Fruit fly (Drosophila melanogaster) ovary, adult (tissue): ENCODE measurements around the gene CG12560.

Experiments
- CG17801 ChIP-seq: fragments of 200-800 bp; optimal IDR thresholded peaks from 2 replicates; lab custom pipeline; 2019; ENCODE audit warnings: missing biosample characterization, mild to moderate bottlenecking, missing genetic modification characterization, moderate library complexity; ENCODE audit not compliant: partially characterized antibody

Gene CG12560

DNA sequence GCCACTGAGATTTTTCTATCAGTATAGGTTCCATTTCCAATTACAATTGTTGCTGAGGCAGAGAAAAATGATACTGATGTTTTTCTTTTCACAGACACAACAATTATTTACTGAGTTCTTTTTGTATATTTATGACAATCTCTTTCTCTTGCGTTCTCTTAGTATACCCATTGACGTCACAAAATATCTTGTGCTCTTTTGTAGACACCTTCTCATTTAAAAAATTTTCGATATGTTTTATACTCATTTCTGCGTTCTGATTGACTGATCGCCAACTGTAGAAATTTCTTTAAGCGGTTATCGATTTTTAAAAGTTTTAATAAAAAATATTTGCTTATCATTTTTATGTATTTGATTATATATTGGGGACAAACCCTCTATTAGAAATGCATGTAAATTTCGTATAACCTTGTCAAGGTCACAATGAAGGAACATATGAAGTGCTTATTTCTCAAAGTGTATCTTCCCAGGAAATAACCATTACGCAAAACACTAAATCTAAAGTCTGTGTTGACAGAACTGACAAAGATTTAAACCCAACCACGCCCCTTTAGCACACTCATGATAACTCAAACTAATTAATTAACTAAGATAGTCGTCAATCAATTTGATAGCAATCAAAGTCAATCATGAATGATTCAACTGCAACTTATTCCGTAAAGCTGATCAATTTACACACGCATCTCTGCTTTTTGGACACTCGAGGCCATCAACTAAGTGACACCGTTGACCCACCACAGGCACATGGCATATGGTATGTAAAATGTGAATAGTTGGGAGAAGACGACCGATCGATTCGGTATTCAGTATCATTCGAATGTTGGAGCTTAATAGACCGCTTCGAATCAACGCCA, 1.6 kb upstream of the CG12560 start, which contains the start of the genes Glyat and Tg:
TSS of gene Glyat (minus strand) at position 51 of the 854 bp plus-strand sequence.
TSS of gene Tg (plus strand) at position 804 of the 854 bp plus-strand sequence.
- TF ChIP-seq CG17801 (GFP tag; lab: Kevin White, UChicago), result no peak

DNA sequence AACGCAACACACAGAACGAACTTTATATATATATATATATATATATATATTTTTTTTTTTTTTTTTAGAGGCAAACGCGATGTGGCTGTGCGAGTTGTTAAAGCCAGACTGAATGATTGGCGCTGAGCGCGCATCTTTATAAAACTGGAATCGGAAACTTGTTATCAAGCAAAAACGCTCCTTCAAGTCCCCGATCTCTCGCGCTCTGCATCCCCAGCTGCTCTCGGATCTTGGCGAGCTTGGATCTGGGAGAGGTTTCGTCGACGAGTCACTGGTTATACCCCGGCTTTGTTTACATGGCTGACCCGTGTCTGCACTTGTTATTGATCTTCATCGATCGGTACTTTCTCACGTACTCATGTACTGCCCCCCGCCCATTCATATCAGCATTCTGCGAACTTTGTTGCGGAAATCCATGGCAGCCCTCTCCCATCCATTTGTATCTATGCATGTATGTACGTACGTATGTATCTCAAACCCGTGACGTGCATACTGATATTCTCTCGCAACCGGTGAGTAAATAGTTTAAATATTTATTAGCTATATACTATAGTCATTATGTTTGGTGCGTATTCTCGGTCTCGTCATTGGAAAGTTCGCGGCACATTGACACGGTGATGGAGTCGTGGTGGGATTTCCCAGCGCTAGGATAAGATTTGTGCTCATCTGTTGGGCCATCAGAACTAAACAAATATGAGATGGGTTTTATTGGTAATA, 2.0 kb downstream of the CG12560 start, which contains the start of gene Spn28Dc:
TSS of gene Spn28Dc (minus strand) at position 51 of the 717 bp plus-strand sequence.
- no peak for TF ChIP-seq CG17801 (GFP tag; lab: Kevin White, UChicago)

DNA sequence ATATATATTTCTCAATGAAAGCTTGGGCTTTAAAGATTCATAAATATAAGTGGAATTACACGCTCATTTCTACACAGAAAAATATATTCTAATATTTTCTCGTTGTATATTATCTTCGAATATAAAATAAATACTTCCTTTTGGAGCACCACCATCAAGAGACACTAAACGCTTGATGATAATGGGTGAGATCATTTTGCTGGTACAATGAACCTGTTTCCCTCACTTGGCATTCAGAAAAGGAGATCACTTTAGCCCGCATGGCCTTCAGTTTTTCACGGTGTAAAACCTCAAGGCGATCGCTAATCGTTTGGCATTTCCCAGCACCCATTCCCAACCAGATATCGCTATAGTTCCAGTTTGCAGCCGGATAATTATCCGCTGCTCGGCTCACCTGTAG, 3.2 kb downstream of the CG12560 start:
- no peak for TF ChIP-seq CG17801 (GFP tag; lab: Kevin White, UChicago)

DNA sequence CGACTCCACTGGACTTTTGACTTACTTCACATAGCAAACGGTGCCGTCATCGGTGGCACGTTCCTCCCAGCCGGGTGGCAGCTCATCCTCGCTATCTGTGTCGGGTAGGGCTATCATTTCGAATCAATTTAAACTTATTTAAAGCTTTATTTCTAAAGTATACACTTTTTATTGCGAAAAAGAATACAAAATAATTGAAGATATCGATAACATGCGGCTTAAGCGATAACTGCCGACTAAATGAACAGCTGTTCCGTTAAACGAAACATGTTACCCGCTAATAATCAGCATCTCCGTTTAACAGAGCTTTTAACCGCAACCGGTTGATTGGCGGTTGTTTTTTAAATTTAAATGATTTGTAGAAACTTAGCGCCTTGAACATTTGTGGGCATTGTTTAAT, 5.2 kb downstream of the CG12560 start, which contains the start of gene Wwox:
TSS of gene Wwox (minus strand) at position 215 of the 400 bp plus-strand sequence.
- no peak for TF ChIP-seq CG17801 (GFP tag; lab: Kevin White, UChicago)

DNA sequence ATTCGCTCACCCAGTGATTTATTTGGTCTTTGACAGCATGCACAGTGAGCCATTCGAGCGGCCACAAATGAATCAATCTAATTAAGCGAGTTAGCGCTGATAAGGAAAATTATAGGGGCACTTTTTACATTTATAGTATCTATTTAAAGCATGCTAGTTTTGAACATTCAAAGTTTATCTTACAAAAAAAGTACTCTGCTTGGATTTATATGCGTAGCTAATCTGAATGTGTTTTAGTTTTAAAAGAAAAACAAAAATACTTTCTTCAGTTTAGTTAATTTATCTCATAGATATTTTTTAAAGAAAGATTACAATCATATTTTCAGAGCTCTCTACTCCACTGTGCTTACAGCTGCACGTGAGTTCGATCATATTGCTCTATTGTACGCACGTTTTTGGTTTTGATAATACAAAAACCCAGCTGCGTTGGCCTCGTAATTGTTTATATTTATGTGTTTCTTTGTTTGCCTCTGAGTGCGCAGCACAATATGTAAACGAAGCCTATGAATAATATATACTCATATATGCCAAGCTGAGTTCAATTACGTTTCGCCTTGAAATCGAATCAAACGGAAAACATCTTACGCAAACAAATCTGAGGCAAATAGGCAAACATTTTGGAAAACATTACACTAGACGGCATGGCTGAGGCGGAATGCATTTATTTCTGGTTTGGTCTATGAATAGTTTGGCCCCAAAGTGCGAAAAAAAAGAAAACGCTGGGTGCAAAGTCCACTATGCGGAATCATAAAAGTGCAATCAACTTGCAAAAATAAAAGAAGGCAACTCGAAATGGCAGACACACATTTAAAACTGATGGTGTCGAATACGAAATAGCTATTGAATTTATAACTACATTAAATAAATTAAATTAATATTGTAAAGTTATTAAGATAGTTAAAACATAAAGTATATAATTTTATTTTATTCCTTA, 7.3 kb downstream of the CG12560 start:
- TF ChIP-seq CG17801 (GFP tag; lab: Kevin White, UChicago), result peak; percentile 32

DNA sequence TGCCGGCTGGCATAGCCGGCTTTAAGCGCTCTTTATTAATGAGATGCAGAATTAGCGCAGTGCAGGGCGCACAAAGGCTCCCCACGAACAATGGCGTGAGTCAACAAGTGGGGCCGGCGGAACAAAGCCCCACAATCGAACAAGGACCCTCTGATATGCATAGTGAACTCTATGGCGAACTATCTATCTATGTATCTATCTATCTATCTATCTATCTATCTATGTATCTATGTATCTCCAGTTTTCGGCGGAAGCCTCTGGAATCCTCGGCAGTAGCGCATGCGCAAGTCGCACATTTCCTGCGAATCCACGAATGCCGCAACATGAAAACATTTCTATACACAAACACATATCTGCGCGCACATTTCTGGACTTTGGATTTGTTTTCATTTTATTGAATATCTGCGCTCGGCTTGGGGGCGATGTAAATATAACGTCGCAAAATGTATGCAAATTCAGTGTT, 8.7 kb downstream of the CG12560 start:
- no peak for TF ChIP-seq CG17801 (GFP tag; lab: Kevin White, UChicago)

DNA sequence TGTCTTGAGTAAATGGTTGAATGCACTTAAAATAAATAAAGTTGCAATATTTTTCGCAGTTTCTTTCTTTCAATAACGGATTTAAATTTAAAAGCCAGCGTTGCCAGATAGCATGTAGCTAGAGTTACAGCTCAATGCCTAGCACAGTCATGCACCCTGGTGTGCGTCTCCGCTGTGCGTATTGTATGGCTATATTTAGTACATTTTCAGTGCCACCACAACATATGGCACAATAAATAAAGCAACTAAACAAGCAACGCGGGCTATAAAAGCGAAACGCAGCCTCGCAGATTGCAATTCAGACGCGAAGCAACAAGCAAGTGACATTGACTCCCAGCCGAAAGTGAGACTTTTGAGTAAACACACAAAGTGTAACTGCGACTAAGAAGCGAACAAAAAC, 10.6 kb downstream of the CG12560 start, which contains the start of gene Sirup:
TSS of gene Sirup (plus strand) at position 215 of the 400 bp plus-strand sequence.
- no peak for TF ChIP-seq CG17801 (GFP tag; lab: Kevin White, UChicago)

DNA sequence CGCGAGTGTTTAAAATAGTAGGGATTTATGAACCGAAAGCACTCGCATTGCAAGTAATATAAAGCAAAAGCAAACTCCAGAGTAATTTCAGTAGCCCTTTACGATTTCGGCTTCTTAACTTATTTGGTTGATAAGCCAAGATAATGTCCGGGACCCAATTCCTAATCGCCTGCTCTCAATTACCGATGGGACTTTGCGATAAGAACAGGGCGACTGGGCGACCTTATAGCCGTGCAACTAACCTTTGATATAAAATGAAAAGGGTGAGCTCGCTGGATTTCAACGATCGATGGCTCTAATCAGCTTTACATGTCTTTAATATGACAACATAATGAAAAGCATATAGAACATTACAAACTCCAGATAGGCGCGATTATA, 11.2 kb downstream of the CG12560 start, which contains the start of gene CG7227:
TSS of gene CG7227 (minus strand) at position 72 of the 378 bp plus-strand sequence.
- no peak for TF ChIP-seq CG17801 (GFP tag; lab: Kevin White, UChicago)

DNA sequence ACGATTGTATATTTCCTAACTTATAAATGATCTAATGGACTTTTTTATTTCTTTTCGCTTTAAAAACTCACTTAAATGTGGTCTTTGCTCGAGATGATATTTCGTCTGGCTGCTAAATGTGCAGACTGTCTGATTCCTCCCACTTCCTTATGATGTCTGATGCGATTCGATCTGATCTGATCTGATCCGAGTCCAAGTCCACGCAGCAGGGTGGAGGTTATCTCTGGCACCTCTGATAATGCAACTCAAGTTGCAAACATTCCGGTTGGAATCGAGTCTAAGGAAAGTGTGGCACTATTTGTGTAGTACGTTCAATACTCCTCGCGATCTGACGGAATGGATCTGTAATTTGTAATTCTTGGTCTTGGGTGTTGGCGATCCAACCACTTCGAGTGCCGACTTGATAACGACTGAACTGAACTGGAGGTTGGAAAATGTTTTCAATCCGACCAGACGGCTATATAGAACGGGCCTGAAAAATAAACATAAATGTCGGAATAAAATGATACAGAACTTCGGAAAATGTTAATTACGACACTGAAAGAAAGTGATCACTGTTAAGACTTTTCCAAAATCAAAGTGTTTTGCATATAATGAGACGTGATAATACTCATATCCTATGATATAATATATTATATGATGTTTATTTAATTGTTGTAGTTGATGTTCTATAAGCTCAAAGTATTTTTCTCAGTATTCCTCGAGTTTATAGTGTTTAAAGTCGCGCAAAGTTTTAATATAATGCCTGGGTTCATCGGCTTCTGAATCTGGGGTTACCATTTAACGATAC, 11.8 kb downstream of the CG12560 start:
- no peak for TF ChIP-seq CG17801 (GFP tag; lab: Kevin White, UChicago)

DNA sequence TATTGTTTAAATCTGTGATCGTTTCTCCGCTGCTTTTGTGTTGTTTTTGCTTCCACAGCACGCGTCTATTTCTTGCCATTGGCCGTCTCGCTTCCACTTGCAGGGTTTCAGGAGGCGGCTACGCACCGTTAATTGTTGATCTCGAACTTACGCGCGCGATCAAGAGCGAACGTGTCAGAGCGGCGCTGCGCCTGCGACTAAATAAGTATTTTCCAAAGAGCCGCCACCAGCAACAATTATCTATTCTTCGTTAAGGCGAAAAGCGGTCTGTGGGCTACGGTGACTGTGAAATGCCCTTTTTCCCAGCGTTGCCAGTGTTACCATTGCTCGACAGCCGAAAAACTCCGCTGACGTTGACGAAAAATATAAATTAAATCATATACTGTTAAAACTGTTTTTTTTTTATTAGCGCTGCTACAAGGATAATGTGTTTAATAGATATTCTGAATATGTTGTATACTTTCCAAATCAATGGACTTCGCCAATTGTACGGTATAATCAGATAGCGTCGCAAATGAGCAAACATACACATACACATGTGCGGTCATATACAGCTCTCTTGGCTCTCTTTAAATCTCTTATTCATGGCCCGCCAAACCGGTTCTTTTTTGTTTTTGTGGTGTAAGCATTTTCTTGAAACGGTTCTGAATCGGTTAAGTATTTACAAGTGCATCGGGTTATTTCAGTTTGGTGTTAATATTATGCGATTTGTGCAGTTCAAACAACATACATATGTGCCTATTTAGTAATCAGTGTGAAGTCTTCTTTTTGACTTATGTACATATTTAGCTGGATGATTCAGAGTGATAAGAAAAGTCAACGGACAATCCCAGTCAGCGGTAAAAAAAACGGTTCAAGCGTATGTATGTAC, 15.1 kb downstream of the CG12560 start, which contains the start of gene pes:
TSS of gene pes (minus strand) at position 201 of the 871 bp plus-strand sequence.
- peak; percentile 83 for TF ChIP-seq CG17801 (GFP tag; lab: Kevin White, UChicago)

DNA sequence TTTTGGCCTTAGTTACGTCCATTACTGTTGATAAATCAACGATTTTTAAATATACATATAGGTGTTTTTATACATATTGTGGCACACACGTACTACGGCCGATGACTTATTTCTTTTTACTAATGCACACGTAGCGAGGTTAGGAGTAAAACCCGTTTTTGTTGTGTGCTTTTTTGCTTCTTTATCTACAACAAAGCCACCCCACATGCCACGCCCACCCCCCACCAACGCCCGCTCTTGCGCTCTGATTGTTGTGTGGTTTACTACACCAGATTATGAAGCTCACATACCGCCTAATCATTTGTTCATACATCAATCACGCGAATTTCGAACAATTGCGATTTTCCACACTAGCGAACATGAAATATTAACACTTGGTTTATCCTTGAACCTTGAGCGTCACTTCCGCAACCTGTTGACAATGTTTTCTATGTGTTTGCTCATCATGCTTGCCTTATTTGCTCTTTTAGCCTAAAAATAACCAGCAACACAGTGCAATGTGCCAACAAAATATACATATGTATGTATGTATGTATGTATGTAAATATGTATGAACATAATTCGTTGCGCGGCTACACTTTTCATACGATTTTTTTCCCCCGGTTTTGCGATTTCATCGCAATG, 16.1 kb downstream of the CG12560 start:
- TF ChIP-seq CG17801 (GFP tag; lab: Kevin White, UChicago), result no peak

DNA sequence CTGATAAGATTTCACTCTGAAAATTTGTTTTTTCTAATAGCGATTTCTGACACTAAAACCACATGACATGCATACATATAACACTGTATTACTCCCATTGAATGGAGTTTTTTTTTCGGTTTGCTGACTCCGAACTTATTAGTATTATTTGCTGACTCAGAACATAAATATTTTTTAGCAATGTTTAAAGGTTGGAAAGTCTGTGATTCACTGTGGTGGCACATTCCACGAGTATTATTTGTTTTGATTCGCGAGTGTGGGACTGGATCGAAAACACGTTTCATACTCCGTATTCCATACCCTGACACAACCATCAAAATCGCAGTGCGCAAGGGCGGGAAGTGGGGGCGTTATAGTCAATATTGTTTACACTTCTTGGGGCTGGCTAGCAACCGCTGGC, 16.6 kb downstream of the CG12560 start:
- no peak for TF ChIP-seq CG17801 (GFP tag; lab: Kevin White, UChicago)
